Worm (Caenorhabditis elegans) whole organism, mixed stage, embryonic: Measurements from ENCODE around the gene K03B4.2.

ENCODE experiments used
- elt-3 ChIP-seq: fragments of 150-350 bp; optimal IDR thresholded peaks from 2 replicates; lab custom pipeline; 2014; ENCODE audit warnings: missing biosample characterization, missing genetic modification characterization
- lin-13 ChIP-seq: fragments of 150-350 bp; optimal IDR thresholded peaks from 2 replicates; lab custom pipeline; 2014; ENCODE audit warnings: missing biosample characterization, missing genetic modification characterization
- lsy-2 ChIP-seq: fragments of 150-350 bp; optimal IDR thresholded peaks from 2 replicates; lab custom pipeline; 2014; ENCODE audit warnings: missing biosample characterization, missing genetic modification characterization
- mep-1 ChIP-seq: fragments of 150-350 bp; optimal IDR thresholded peaks from 2 replicates; lab custom pipeline; 2017; ENCODE audit warnings: missing biosample characterization, missing genetic modification reagents, missing genetic modification characterization, inconsistent platforms
- nhr-12 ChIP-seq: fragments of 150-350 bp; optimal IDR thresholded peaks from 2 replicates; lab custom pipeline; 2014; ENCODE audit warnings: missing biosample characterization, missing genetic modification characterization
- nhr-237 ChIP-seq: fragments of 150-350 bp; optimal IDR thresholded peaks from 2 replicates; lab custom pipeline; 2014; ENCODE audit warnings: missing biosample characterization, missing genetic modification characterization
- pha-4 ChIP-seq: fragments of 150-350 bp; optimal IDR thresholded peaks from 2 replicates; lab custom pipeline; 2018; ENCODE audit warnings: missing biosample characterization, missing genetic modification reagents, missing genetic modification characterization
- snpc-4 ChIP-seq: fragments of 150-350 bp; optimal IDR thresholded peaks from 2 replicates; lab custom pipeline; 2014; ENCODE audit warnings: missing biosample characterization, missing genetic modification characterization
- tbx-8 ChIP-seq: fragments of 200-800 bp; sonication (Bioruptor generic); optimal IDR thresholded peaks from 2 replicates; lab custom pipeline; 2018; ENCODE audit warnings: mild to moderate bottlenecking, missing genetic modification characterization, moderate library complexity, missing compliant biosample characterization
- unc-120 ChIP-seq: sonication (generic microtip); optimal IDR thresholded peaks from 2 replicates; lab custom pipeline; 2017; ENCODE audit warnings: missing genetic modification characterization, missing compliant biosample characterization; ENCODE audit not compliant: poor library complexity, severe bottlenecking
- ztf-11 ChIP-seq: fragments of 150-350 bp; optimal IDR thresholded peaks from 2 replicates; lab custom pipeline; 2014; ENCODE audit warnings: missing biosample characterization, missing genetic modification characterization

DNA sequence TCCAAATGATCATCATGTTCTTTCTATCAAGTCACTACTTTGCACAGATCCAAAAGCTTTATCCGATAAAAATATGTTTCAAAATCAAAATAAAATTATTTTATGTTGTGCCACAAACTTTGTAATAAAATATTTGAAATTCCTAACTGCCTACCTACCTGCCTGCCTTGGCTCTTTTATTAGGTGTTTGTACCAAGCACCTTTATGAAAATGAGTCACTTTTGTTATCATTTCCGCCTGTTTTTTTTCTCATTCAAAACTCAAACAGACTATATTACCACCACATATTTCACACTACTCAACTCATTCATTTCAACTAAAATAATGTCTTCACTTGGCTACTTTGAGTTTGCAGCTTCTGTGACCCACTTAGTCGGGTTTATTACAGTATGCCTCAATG is 36.7 kb downstream of the K03B4.2 start, which contains the start of gene F39G3.4:
- TF ChIP-seq lin-13 (tag; lab: Kevin White, UChicago) (no peak), nhr-237 (no peak), unc-120 (tag; lab: Kevin White, UChicago) (no peak), tbx-8 (GFP tag; lab: Kevin White, UChicago) (no peak), elt-3 (tag; lab: Kevin White, UChicago) (no peak), snpc-4 (tag; lab: Kevin White, UChicago) (no peak), lsy-2 (tag; lab: Kevin White, UChicago) (no peak), ztf-11 (no peak), mep-1 (tag; lab: Kevin White, UChicago) (no peak), nhr-12 (tag; lab: Kevin White, UChicago) (no peak), pha-4 (tag; lab: Kevin White, UChicago) (no peak)
